Fruit fly (Drosophila melanogaster) whole organism, wandering third instar larva: ENCODE data around the gene heca.

Experiments
- Abd-B ChIP-seq: fragments of >200 bp; optimal IDR thresholded peaks from 2 replicates; lab custom pipeline; 2017; ENCODE audit warnings: missing biosample characterization, missing genetic modification characterization
- CG32264 ChIP-seq: fragments of 200-800 bp; sonication (Bioruptor generic); optimal IDR thresholded peaks from 2 replicates; lab custom pipeline; 2016; ENCODE audit warnings: missing biosample characterization, missing genetic modification characterization
- CG9705 ChIP-seq: fragments of 200-800 bp; sonication (Bioruptor generic); optimal IDR thresholded peaks from 2 replicates; lab custom pipeline; 2018; ENCODE audit warnings: missing biosample characterization, mild to moderate bottlenecking, missing genetic modification characterization
- CrebA ChIP-seq: fragments of 200-800 bp; sonication (Bioruptor generic); optimal IDR thresholded peaks from 2 replicates; lab custom pipeline; 2016; ENCODE audit warnings: missing biosample characterization, mild to moderate bottlenecking, missing genetic modification characterization, borderline replicate concordance
- Dfd ChIP-seq: fragments of >200 bp; optimal IDR thresholded peaks from 2 replicates; lab custom pipeline; 2017; ENCODE audit warnings: missing biosample characterization, missing genetic modification characterization
- Dif ChIP-seq: fragments of 200-275, 200-300 bp; sonication (Bioruptor generic); optimal IDR thresholded peaks from 2 replicates; lab custom pipeline; 2018; ENCODE audit warnings: missing biosample characterization, missing genetic modification characterization; ENCODE audit not compliant: partially characterized antibody
- GATAd ChIP-seq: sonication (Bioruptor generic); optimal IDR thresholded peaks from 2 replicates; lab custom pipeline; 2016; ENCODE audit warnings: missing biosample characterization, missing genetic modification characterization
- HLH106 ChIP-seq: fragments of 200-800 bp; optimal IDR thresholded peaks from 3 replicates; lab custom pipeline; 2019; ENCODE audit warnings: missing biosample characterization, mild to moderate bottlenecking, missing genetic modification characterization, moderate library complexity
- Hnf4 ChIP-seq: fragments of 200-800 bp; sonication (Bioruptor generic); optimal IDR thresholded peaks from 2 replicates; lab custom pipeline; 2016; ENCODE audit warnings: missing biosample characterization, mild to moderate bottlenecking, missing genetic modification characterization
- Hr78 ChIP-seq: fragments of >200 bp; optimal IDR thresholded peaks from 2 replicates; lab custom pipeline; 2017; ENCODE audit warnings: missing biosample characterization, missing genetic modification characterization
- Hr83 ChIP-seq: fragments of 200-300 bp; sonication (Bioruptor generic); optimal IDR thresholded peaks from 2 replicates; lab custom pipeline; 2016; ENCODE audit warnings: missing biosample characterization, mild to moderate bottlenecking, missing genetic modification characterization, moderate library complexity; ENCODE audit not compliant: poor library complexity, severe bottlenecking
- Jra ChIP-seq: sonication (Bioruptor generic); optimal IDR thresholded peaks from 2 replicates; lab custom pipeline; 2016; ENCODE audit warnings: missing biosample characterization, missing genetic modification characterization
- Mio ChIP-seq: sonication (Bioruptor generic); optimal IDR thresholded peaks from 2 replicates; lab custom pipeline; 2016; ENCODE audit warnings: missing biosample characterization, missing genetic modification characterization
- Myc ChIP-seq: fragments of >200 bp; optimal IDR thresholded peaks from 2 replicates; lab custom pipeline; 2017
- N ChIP-seq: fragments of >200 bp; optimal IDR thresholded peaks from 2 replicates; lab custom pipeline; 2018; ENCODE audit warnings: missing biosample characterization, missing external identifiers, missing genetic modification characterization
- OdsH ChIP-seq: fragments of 200-800 bp; sonication (Bioruptor generic); optimal IDR thresholded peaks from 2 replicates; lab custom pipeline; 2016; ENCODE audit warnings: missing biosample characterization, mild to moderate bottlenecking, missing genetic modification characterization
- Rel ChIP-seq, 2 experiments: fragments of 200-800 bp; sonication (Bioruptor generic) in 1 of 2; optimal IDR thresholded peaks; 2 replicates in 1 of 2; 3 replicates in 1 of 2; lab custom pipeline; 2016 to 2019; ENCODE audit warnings: mild to moderate bottlenecking in 2 of 2, missing biosample characterization in 2 of 2, missing genetic modification characterization in 2 of 2, moderate library complexity in 1 of 2
- Sp1 ChIP-seq: fragments of 200-800 bp; sonication (Bioruptor generic); optimal IDR thresholded peaks from 3 replicates; lab custom pipeline; 2019; ENCODE audit warnings: missing biosample characterization, mild to moderate bottlenecking, missing genetic modification characterization, moderate library complexity
- Vsx2 ChIP-seq: fragments of 200-300, 225-300 bp; sonication (Bioruptor generic); optimal IDR thresholded peaks from 2 replicates; lab custom pipeline; 2018; ENCODE audit warnings: missing biosample characterization, missing genetic modification characterization; ENCODE audit not compliant: partially characterized antibody
- br ChIP-seq: fragments of 200-800 bp; sonication (Bioruptor generic); optimal IDR thresholded peaks from 2 replicates; lab custom pipeline; 2016; ENCODE audit warnings: missing biosample characterization, missing genetic modification characterization
- brk ChIP-seq: fragments of 200-800 bp; sonication (Bioruptor generic); optimal IDR thresholded peaks from 2 replicates; lab custom pipeline; 2016; ENCODE audit warnings: missing biosample characterization, mild to moderate bottlenecking, missing genetic modification characterization
- dl ChIP-seq, 2 experiments: fragments of 175-275, 200-275 bp in 1 of 2; fragments of 200-275 bp in 1 of 2; sonication (Bioruptor generic); optimal IDR thresholded peaks; lab custom pipeline; 2018; ENCODE audit warnings: mild to moderate bottlenecking in 2 of 2, missing biosample characterization in 2 of 2, missing genetic modification characterization in 2 of 2, moderate library complexity in 2 of 2; ENCODE audit not compliant: partially characterized antibody in 2 of 2, insufficient read depth in 1 of 2
- dmrt93B ChIP-seq: fragments of 200-800 bp; sonication (Bioruptor generic); optimal IDR thresholded peaks from 2 replicates; lab custom pipeline; 2018; ENCODE audit warnings: missing biosample characterization, mild to moderate bottlenecking, missing genetic modification characterization
- dsf ChIP-seq: sonication (Bioruptor generic); optimal IDR thresholded peaks from 2 replicates; lab custom pipeline; 2016; ENCODE audit warnings: missing biosample characterization, missing genetic modification characterization, borderline replicate concordance
- ey ChIP-seq: fragments of 200-800 bp; sonication (Bioruptor generic); optimal IDR thresholded peaks from 2 replicates; lab custom pipeline; 2016; ENCODE audit warnings: missing biosample characterization, missing genetic modification characterization
- foxo ChIP-seq, 2 experiments: fragments of 200-800 bp; sonication (Bioruptor generic); optimal IDR thresholded peaks; 2 replicates in 1 of 2; 3 replicates in 1 of 2; lab custom pipeline; 2016 to 2017; ENCODE audit warnings: missing biosample characterization in 2 of 2, missing genetic modification characterization in 2 of 2
- fru ChIP-seq: fragments of 200-800 bp; sonication (Bioruptor generic); optimal IDR thresholded peaks from 3 replicates; lab custom pipeline; 2016; ENCODE audit warnings: missing biosample characterization, mild to moderate bottlenecking, missing genetic modification characterization
- h ChIP-seq: fragments of 200-800 bp; sonication (Bioruptor generic); optimal IDR thresholded peaks from 3 replicates; lab custom pipeline; 2016; ENCODE audit warnings: missing biosample characterization, mild to moderate bottlenecking, missing genetic modification characterization
- jim ChIP-seq: fragments of 175-275, 200-325 bp; sonication (Bioruptor generic); optimal IDR thresholded peaks from 2 replicates; lab custom pipeline; 2016; ENCODE audit warnings: missing biosample characterization, mild to moderate bottlenecking, missing genetic modification characterization
- lola ChIP-seq: fragments of >200 bp; optimal IDR thresholded peaks from 2 replicates; lab custom pipeline; 2017; ENCODE audit warnings: missing biosample characterization, missing genetic modification characterization
- pan ChIP-seq: fragments of >200 bp; optimal IDR thresholded peaks from 2 replicates; lab custom pipeline; 2017
- psq ChIP-seq: fragments of 200-800 bp; sonication (Bioruptor generic); optimal IDR thresholded peaks from 3 replicates; lab custom pipeline; 2017; ENCODE audit warnings: missing biosample characterization, mild to moderate bottlenecking, missing genetic modification characterization, moderate library complexity
- rgr ChIP-seq: fragments of 200-800 bp; sonication (Bioruptor generic); optimal IDR thresholded peaks from 3 replicates; lab custom pipeline; 2016; ENCODE audit warnings: missing biosample characterization, mild to moderate bottlenecking, missing genetic modification characterization
- sage ChIP-seq: fragments of 200-800 bp; sonication (Bioruptor generic); optimal IDR thresholded peaks from 2 replicates; lab custom pipeline; 2016; ENCODE audit warnings: missing biosample characterization, mild to moderate bottlenecking, missing genetic modification characterization
- sv ChIP-seq: fragments of 200-800 bp; sonication (Bioruptor generic); optimal IDR thresholded peaks from 3 replicates; lab custom pipeline; 2016; ENCODE audit warnings: missing biosample characterization, missing genetic modification characterization
- tai ChIP-seq: sonication (Bioruptor generic); optimal IDR thresholded peaks from 2 replicates; lab custom pipeline; 2016; ENCODE audit warnings: missing biosample characterization, missing genetic modification characterization
- usp ChIP-seq: fragments of >200 bp; optimal IDR thresholded peaks from 2 replicates; lab custom pipeline; 2017; ENCODE audit warnings: missing biosample characterization, missing genetic modification characterization
- woc ChIP-seq: sonication (Bioruptor generic); optimal IDR thresholded peaks from 2 replicates; lab custom pipeline; 2016; ENCODE audit warnings: missing biosample characterization, mild to moderate bottlenecking, missing genetic modification characterization

The heca gene

DNA sequence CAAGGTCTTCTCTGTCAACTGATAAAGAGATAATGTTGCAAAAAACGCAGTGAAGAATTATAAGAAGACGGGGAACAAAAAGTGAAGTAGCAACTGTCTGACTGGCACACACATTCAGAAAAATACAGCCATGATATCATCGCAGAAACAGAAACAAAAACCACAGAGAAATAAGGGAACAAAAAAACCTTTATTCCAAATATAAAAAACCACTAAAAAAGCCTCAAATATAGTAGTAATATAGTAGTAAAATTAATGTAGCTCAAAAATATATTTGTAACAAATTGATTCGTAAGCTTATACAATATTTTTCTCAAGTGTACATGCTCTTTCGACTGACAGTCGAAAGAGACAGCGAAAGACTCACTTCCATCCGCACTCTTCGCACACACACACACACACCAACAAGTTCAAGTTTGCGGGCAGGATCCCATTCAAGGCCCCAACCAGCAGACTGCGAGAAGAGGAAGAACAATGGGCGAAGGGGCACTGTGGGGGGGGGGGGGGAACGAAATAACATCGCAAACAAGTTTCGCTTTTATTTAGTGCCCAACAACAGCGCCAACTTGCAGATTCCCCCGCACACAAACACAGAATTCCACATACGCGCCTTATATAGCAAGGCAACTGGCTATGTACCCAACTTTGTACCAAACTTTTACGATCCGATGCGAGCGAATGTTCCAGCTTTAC, 19.3 kb upstream of the heca start:
- TF ChIP-seq sv (GFP tag; lab: Kevin White, UChicago) (no peak), br (GFP tag; lab: Kevin White, UChicago) (peak; percentile 80), Abd-B (no peak), OdsH (GFP tag; lab: Kevin White, UChicago) (peak; percentile 84), Hnf4 (GFP tag; lab: Kevin White, UChicago) (peak; percentile 81), CG9705 (GFP tag; lab: Kevin White, UChicago) (peak; percentile 50), Rel (GFP tag; optimal IDR thresholded peaks at IDR 0.05; lab: Kevin White, UChicago) (peak; percentile 47), Rel (tag; optimal IDR thresholded peaks at IDR 0.05; lab: Kevin White, UChicago) (no peak), CrebA (GFP tag; lab: Kevin White, UChicago) (peak; percentile 39), h (GFP tag; lab: Kevin White, UChicago) (peak; percentile 95), HLH106 (tag; lab: Kevin White, UChicago) (peak; percentile 89), CG32264 (GFP tag; lab: Kevin White, UChicago) (peak; percentile 53), psq (peak; percentile 29), fru (peak; percentile 92), rgr (GFP tag; lab: Kevin White, UChicago) (peak; percentile 83), brk (GFP tag; lab: Kevin White, UChicago) (peak; percentile 76), sage (GFP tag; lab: Kevin White, UChicago) (peak; percentile 26), jim (GFP tag; lab: Kevin White, UChicago) (no peak), Sp1 (GFP tag; lab: Kevin White, UChicago) (peak; percentile 80), ey (GFP tag; lab: Kevin White, UChicago) (peak; percentile 84), Jra (GFP tag; lab: Kevin White, UChicago) (peak; percentile 46), woc (GFP tag; lab: Kevin White, UChicago) (peak; percentile 31), Vsx2 (GFP tag; lab: Kevin White, UChicago) (no peak), dmrt93B (GFP tag; lab: Kevin White, UChicago) (peak; percentile 52), GATAd (no peak), lola (GFP tag; lab: Kevin White, UChicago) (no peak), dsf (GFP tag; lab: Kevin White, UChicago) (peak; percentile 8), foxo (GFP tag; optimal IDR thresholded peaks at IDR 0.05; lab: Kevin White, UChicago) (peak; percentile 11 to 93), N (GFP tag; lab: Kevin White, UChicago) (no peak), tai (GFP tag; lab: Kevin White, UChicago) (peak; percentile 66), Dfd (GFP tag; lab: Kevin White, UChicago) (peak; percentile 86), Hr78 (GFP tag; lab: Kevin White, UChicago) (no peak), Hr83 (no peak), Dif (GFP tag; lab: Kevin White, UChicago) (no peak)

- no peak for TF ChIP-seq dsf (GFP tag; lab: Kevin White, UChicago)
- no peak for TF ChIP-seq sv (GFP tag; lab: Kevin White, UChicago)
- peak; percentile 95 for TF ChIP-seq h (GFP tag; lab: Kevin White, UChicago)
- peak; percentile 84 to 92 for TF ChIP-seq foxo (GFP tag; optimal IDR thresholded peaks at IDR 0.05; lab: Kevin White, UChicago)
- no peak for TF ChIP-seq Abd-B
- peak; percentile 85 for TF ChIP-seq Hnf4 (GFP tag; lab: Kevin White, UChicago)
- TF ChIP-seq Hr78 (GFP tag; lab: Kevin White, UChicago) = no peak
- peak; percentile 81 for TF ChIP-seq dmrt93B (GFP tag; lab: Kevin White, UChicago)
- TF ChIP-seq GATAd = no peak
- peak; percentile 72 for TF ChIP-seq CrebA (GFP tag; lab: Kevin White, UChicago)
- TF ChIP-seq OdsH (GFP tag; lab: Kevin White, UChicago) = peak; percentile 92
- peak; percentile 92 for TF ChIP-seq Sp1 (GFP tag; lab: Kevin White, UChicago)
- peak; percentile 93 for TF ChIP-seq woc (GFP tag; lab: Kevin White, UChicago)
- TF ChIP-seq sage (GFP tag; lab: Kevin White, UChicago) = peak; percentile 87
- TF ChIP-seq HLH106 (tag; lab: Kevin White, UChicago) = peak; percentile 89
- TF ChIP-seq jim (GFP tag; lab: Kevin White, UChicago) = no peak
- TF ChIP-seq tai (GFP tag; lab: Kevin White, UChicago) = peak; percentile 70
- TF ChIP-seq Dfd (GFP tag; lab: Kevin White, UChicago) = no peak
- no peak for TF ChIP-seq Myc
- peak; percentile 92 for TF ChIP-seq CG32264 (GFP tag; lab: Kevin White, UChicago)
- peak; percentile 96 for TF ChIP-seq fru
- no peak for TF ChIP-seq dl (GFP tag; optimal IDR thresholded peaks at IDR 0.05; lab: Kevin White, UChicago; ENCODE audit: insufficient read depth in 1 of 2, partially characterized antibody in 2 of 2)
- TF ChIP-seq brk (GFP tag; lab: Kevin White, UChicago) = peak; percentile 68
- TF ChIP-seq Jra (GFP tag; lab: Kevin White, UChicago) = peak; percentile 43
- peak; percentile 90 for TF ChIP-seq rgr (GFP tag; lab: Kevin White, UChicago)
- TF ChIP-seq pan (lab: Kevin White, UChicago) = no peak
- TF ChIP-seq CG9705 (GFP tag; lab: Kevin White, UChicago) = peak; percentile 55
- no peak for TF ChIP-seq N (GFP tag; lab: Kevin White, UChicago)
- TF ChIP-seq Rel (GFP tag; optimal IDR thresholded peaks at IDR 0.05; lab: Kevin White, UChicago) = peak; percentile 81
- TF ChIP-seq Rel (tag; optimal IDR thresholded peaks at IDR 0.05; lab: Kevin White, UChicago) = peak; percentile 39
- no peak for TF ChIP-seq usp (GFP tag; lab: Kevin White, UChicago)
- peak; percentile 16 for TF ChIP-seq Hr83
- TF ChIP-seq br (GFP tag; lab: Kevin White, UChicago) = peak; percentile 95
- TF ChIP-seq Mio = peak; percentile 34
- no peak for TF ChIP-seq Vsx2 (GFP tag; lab: Kevin White, UChicago)
- no peak for TF ChIP-seq Dif (GFP tag; lab: Kevin White, UChicago)
- peak; percentile 95 for TF ChIP-seq psq
- no peak for TF ChIP-seq lola (GFP tag; lab: Kevin White, UChicago)
- TF ChIP-seq ey (GFP tag; lab: Kevin White, UChicago) = peak; percentile 94
- TF ChIP-seq, all 38 proteins: peak for 23
Measured at dm6 chr3R:30258991-30259351, 18.8 kb upstream of the heca start.
